In the genomic region with DNA sequence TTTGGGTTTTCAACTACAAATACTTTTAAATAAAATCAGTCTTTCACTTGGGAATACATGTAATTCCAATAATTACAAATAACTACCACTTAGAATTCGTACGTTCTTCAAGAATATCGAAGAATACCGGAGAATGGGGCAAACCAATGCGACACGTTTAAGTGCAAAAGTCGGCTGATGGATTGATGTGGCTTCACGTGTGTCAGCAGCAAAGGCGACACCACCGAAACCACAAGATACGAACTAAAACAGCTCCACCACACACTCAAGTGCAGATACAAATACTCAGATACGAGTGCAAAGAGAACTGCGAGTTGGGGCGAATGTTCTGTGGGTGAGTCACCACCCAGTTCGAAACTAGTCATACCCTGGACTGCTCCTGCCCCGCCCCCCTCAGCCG, we compare ENCODE assay signal across 2 fruit fly cellular contexts.
TF ChIP-seq lines count a peak whose summit lies in the region.

No protein-coding gene starts in this region.

- TF ChIP-seq CTCF in whole organism, embryonic (GFP tag; optimal IDR thresholded peaks at IDR 0.05; lab: Kevin White, UChicago): no peak

TF ChIP-seq in whole organism, embryonic, 481 proteins besides CTCF, POLR2A, EP300 and RAD21:
- TF ChIP-seq gsb (GFP tag; IDR thresholded peaks at IDR 0.05; lab: Robert Waterston, UW) (no peak), Ets65A (GFP tag; lab: Kevin White, UChicago) (peak; percentile 91), klu (GFP tag; IDR thresholded peaks at IDR 0.05; lab: Robert Waterston, UW) (no peak), CG16779 (GFP tag; IDR thresholded peaks at IDR 0.05; lab: Robert Waterston, UW) (no peak), z (GFP tag; IDR thresholded peaks at IDR 0.05; lab: Robert Waterston, UW) (peak; percentile 65; the same call in 2 of the 3 replicates), da (GFP tag; optimal IDR thresholded peaks at IDR 0.05; lab: Kevin White, UChicago) (no peak), CG12391 (tag; optimal IDR thresholded peaks at IDR 0.05; lab: Kevin White, UChicago) (no peak)
TF ChIP-seq in whole organism, embryonic: peak in this region for 2.

TF ChIP-seq in whole organism, pupa, 21 proteins besides CTCF, POLR2A, EP300 and RAD21:
- 0 out of 3 replicates have a peak, but pooled peaks have one; percentile 7 for TF ChIP-seq fd96Ca (GFP tag; IDR thresholded peaks at IDR 0.05; lab: Robert Waterston, UW)
- TF ChIP-seq EcR (GFP tag; optimal IDR thresholded peaks at IDR 0.05; lab: Kevin White, UChicago): no peak
TF ChIP-seq in whole organism, pupa: peak in this region for 1.
